Worm (Caenorhabditis elegans) whole organism, early embryonic: ENCODE data around the gene tpra-1.

Experiments used
- B0310.2 ChIP-seq: sonication (generic microtip); optimal IDR thresholded peaks from 2 replicates; lab custom pipeline; 2016; ENCODE audit warnings: mild to moderate bottlenecking, missing genetic modification characterization, missing compliant biosample characterization
- F13C5.2 ChIP-seq: sonication (generic microtip); optimal IDR thresholded peaks from 2 replicates; lab custom pipeline; 2017; ENCODE audit warnings: mild to moderate bottlenecking, missing genetic modification characterization, inconsistent platforms, missing compliant biosample characterization
- aly-1 ChIP-seq: sonication (generic microtip); optimal IDR thresholded peaks from 2 replicates; lab custom pipeline; 2016; ENCODE audit warnings: missing genetic modification characterization, missing compliant biosample characterization
- ama-1 ChIP-seq: fragments of 150-350 bp; optimal IDR thresholded peaks from 2 replicates; lab custom pipeline; 2014
- ceh-13 ChIP-seq: fragments of 200-800 bp; sonication (Bioruptor generic); optimal IDR thresholded peaks from 2 replicates; lab custom pipeline; 2018; ENCODE audit warnings: mild to moderate bottlenecking, missing genetic modification characterization, missing compliant biosample characterization
- ceh-36 ChIP-seq: sonication (generic microtip); optimal IDR thresholded peaks from 2 replicates; lab custom pipeline; 2016; ENCODE audit warnings: missing genetic modification characterization, inconsistent platforms, missing compliant biosample characterization
- flt-1 ChIP-seq: fragments of 200-800 bp; sonication (Bioruptor generic); IDR thresholded peaks from 2 replicates; pipeline ENCODE4 v1.3.6; 2022; ENCODE audit warnings: missing genetic modification characterization, missing compliant biosample characterization
- hmbx-1 ChIP-seq: sonication (generic microtip); optimal IDR thresholded peaks from 2 replicates; lab custom pipeline; 2016; ENCODE audit warnings: mild to moderate bottlenecking, missing genetic modification characterization, missing compliant biosample characterization
- hmg-4 ChIP-seq: fragments of 200-800 bp; sonication (Bioruptor generic); optimal IDR thresholded peaks from 2 replicates; lab custom pipeline; 2018; ENCODE audit warnings: mild to moderate bottlenecking, missing genetic modification characterization, missing compliant biosample characterization
- hnd-1 ChIP-seq: sonication (generic microtip); optimal IDR thresholded peaks from 2 replicates; lab custom pipeline; 2016; ENCODE audit warnings: missing genetic modification characterization, missing compliant biosample characterization
- pes-1 ChIP-seq: fragments of 200-800 bp; sonication (Bioruptor generic); IDR thresholded peaks from 2 replicates; pipeline ENCODE4 v1.3.6; 2022; ENCODE audit warnings: missing genetic modification reagents, missing genetic modification characterization, missing compliant biosample characterization
- sea-1 ChIP-seq: fragments of 200-800 bp; sonication (Bioruptor generic); conservative IDR thresholded peaks from 2 replicates; pipeline ENCODE4 v1.3.6; 2022; ENCODE audit warnings: missing genetic modification characterization, missing compliant biosample characterization
- tbx-37 ChIP-seq: fragments of 200-800 bp; sonication (Bioruptor generic); conservative IDR thresholded peaks from 2 replicates; pipeline ENCODE4 v1.3.6; 2022; ENCODE audit warnings: missing genetic modification reagents, missing genetic modification characterization, missing compliant biosample characterization

ce11 chrIV:9007947-9008346 is 51.7 kb downstream of the tpra-1 start:
- TF ChIP-seq flt-1 (no peak), hnd-1 (tag; lab: Kevin White, UChicago) (no peak), ama-1 (lab: Kevin White, UChicago) (no peak), ceh-36 (tag; lab: Kevin White, UChicago) (no peak), B0310.2 (tag; lab: Kevin White, UChicago) (no peak), aly-1 (tag; lab: Kevin White, UChicago) (no peak), ceh-13 (no peak), hmg-4 (GFP tag; lab: Kevin White, UChicago) (no peak), F13C5.2 (tag; lab: Kevin White, UChicago) (no peak), tbx-37 (GFP tag; lab: Robert Waterston, UW) (no peak), pes-1 (GFP tag; lab: Robert Waterston, UW) (no peak), hmbx-1 (no peak), sea-1 (no peak)
